Worm (Caenorhabditis elegans) whole organism, L4 larva: ENCODE results near the gene F01D4.8.

Experiments
- ama-1 ChIP-seq: fragments of 150-350 bp; optimal IDR thresholded peaks from 2 replicates; lab custom pipeline; 2014; ENCODE audit warnings: inconsistent platforms, mixed read lengths
- daf-12 ChIP-seq: fragments of 150-350 bp; optimal IDR thresholded peaks from 2 replicates; lab custom pipeline; 2014; ENCODE audit warnings: missing biosample characterization, missing genetic modification reagents, missing genetic modification characterization
- egl-27 ChIP-seq: sonication (generic microtip); optimal IDR thresholded peaks from 3 replicates; lab custom pipeline; 2017; ENCODE audit warnings: missing biosample characterization, missing genetic modification reagents, missing genetic modification characterization
- lin-13 ChIP-seq: fragments of 150-350 bp; optimal IDR thresholded peaks from 2 replicates; lab custom pipeline; 2014; ENCODE audit warnings: missing biosample characterization, missing genetic modification reagents, missing genetic modification characterization
- nhr-111 ChIP-seq: fragments of 200-800 bp; sonication (Bioruptor generic); optimal IDR thresholded peaks from 2 replicates; lab custom pipeline; 2018; ENCODE audit warnings: mild to moderate bottlenecking, missing genetic modification characterization, missing compliant biosample characterization
- nhr-237 ChIP-seq: sonication (generic microtip); optimal IDR thresholded peaks from 2 replicates; lab custom pipeline; 2017; ENCODE audit warnings: missing biosample characterization, missing genetic modification characterization
- pqm-1 ChIP-seq: sonication (generic microtip); optimal IDR thresholded peaks from 2 replicates; lab custom pipeline; 2017; ENCODE audit warnings: missing biosample characterization, missing genetic modification characterization
- tra-1 ChIP-seq: fragments of 200-800 bp; sonication (Bioruptor generic); IDR thresholded peaks from 2 replicates; pipeline ENCODE4 v1.3.6; 2022; ENCODE audit warnings: missing genetic modification reagents, missing genetic modification characterization, missing compliant biosample characterization
- unc-62 ChIP-seq, 3 experiments: fragments of 150-350 bp in 1 of 3; sonication (generic microtip); optimal IDR thresholded peaks in 2 of 3; peaks in 1 of 3; 1 replicate in 1 of 3; 2 replicates in 2 of 3; lab custom pipeline; 2014 to 2017; ENCODE audit warnings: missing biosample characterization in 3 of 3, missing genetic modification characterization in 3 of 3, missing genetic modification reagents in 3 of 3, missing genotype in 1 of 3

DNA sequence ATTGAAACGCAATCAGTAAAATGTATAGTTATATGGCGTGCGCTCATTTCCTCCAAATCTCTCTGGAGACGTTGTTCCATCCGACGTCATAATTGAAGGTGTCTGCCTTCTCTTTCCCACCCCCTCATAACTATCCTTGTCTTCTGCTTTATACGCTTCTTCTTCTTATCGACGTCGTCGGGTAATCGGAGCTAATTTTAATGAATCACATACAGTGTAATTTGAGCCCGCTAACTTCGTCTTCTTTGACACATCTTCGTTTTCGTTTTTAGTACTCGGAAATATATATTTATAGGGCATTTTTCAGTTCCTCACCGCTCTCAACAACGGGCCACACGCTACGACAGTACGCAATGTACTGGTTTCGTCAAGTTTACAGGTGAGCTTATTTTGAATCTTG is 16.5 kb downstream of the F01D4.8 start, which contains the start of gene ins-1:
- TF ChIP-seq ama-1 (lab: Kevin White, UChicago) (no peak), tra-1 (GFP tag; lab: Robert Waterston, UW) (no peak), nhr-237 (tag; lab: Kevin White, UChicago) (no peak), nhr-111 (GFP tag; lab: Kevin White, UChicago) (no peak), lin-13 (GFP tag; lab: Kevin White, UChicago) (no peak), daf-12 (no peak), pqm-1 (no peak), unc-62 (GFP tag; optimal IDR thresholded peaks at IDR 0.05 in 1 of 2; lab: Kevin White, UChicago) (no peak), unc-62 (tag; optimal IDR thresholded peaks at IDR 0.05; lab: Kevin White, UChicago) (no peak), egl-27 (tag; lab: Kevin White, UChicago) (no peak)
